Fruit fly (Drosophila melanogaster) whole organism, prepupa: ENCODE results near the gene mst.
A peak's percentile ranks its signal among the peaks of the same experiment; 100 is the strongest.

ENCODE experiments used
- CG11294 ChIP-seq: fragments of 200-800 bp; sonication (Bioruptor generic); IDR thresholded peaks from 2 replicates; pipeline ENCODE4 v1.3.6; 2022; ENCODE audit warnings: missing biosample characterization, missing genetic modification characterization
- Hr4 ChIP-seq: fragments of 200-800 bp; sonication (Bioruptor generic); optimal IDR thresholded peaks from 3 replicates; lab custom pipeline; 2016; ENCODE audit warnings: missing biosample characterization, missing genetic modification characterization
- Sox102F ChIP-seq: fragments of 200-800 bp; sonication (Bioruptor generic); optimal IDR thresholded peaks from 2 replicates; lab custom pipeline; 2016; ENCODE audit warnings: missing biosample characterization, mild to moderate bottlenecking, missing genetic modification characterization

DNA sequence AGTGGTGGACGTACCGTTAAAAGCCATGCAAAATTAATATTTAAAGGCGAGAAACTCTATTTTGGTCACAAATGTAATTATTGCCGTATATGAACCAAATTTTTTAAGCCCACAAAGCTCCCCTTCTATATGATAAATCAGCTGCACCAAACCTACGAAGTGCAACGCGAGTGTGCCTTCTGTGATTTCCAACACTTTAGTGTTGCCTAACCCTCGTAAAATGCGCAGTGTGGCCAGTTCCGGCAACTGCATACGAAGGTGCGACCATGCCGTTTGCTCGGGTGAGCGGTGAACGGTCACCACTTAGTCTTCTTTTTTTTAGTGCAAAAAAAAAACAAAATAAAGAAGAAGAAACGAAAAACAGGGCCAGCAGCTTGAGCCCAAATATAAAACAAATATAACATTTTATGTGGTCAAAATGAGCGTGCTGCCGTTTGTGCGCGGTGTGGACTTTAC, 49.3 kb upstream of the mst start, which contains the start of the genes tty and fliI:
- TF ChIP-seq CG11294 (GFP tag; lab: Robert Waterston, UW) (peak; percentile 89), Sox102F (GFP tag; lab: Kevin White, UChicago) (peak; percentile 86), Hr4 (GFP tag; lab: Kevin White, UChicago) (peak; percentile 90)
